Worm (Caenorhabditis elegans): ENCODE results near the gene abu-13.

DNA sequence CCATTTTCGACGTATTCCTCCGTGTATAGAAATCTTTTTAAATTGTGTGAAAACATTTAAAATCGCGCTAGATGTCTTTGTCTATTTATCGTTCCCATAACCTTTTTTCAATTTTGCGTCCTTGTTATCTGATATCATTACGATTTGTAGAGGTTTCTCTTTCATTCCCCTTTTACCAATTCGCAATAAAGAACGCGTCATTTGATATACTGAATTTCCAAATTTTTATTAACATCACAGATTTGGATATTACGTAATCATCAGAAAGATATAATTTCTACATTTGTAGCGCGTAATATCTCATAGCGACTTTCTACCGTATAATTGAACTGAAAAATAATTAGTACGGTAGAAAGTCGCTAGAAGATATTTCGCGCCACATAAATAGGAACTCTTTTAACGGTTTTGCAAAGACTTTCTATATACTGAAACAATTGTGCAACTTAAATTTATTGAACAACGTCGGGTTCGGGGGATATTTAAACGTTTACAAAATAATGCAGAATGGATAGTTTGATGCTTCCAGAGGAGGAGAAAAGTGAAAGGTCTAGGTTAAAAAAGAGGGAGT lies 13.1 kb upstream of the abu-13 start:
- TF ChIP-seq skn-1 (tag; optimal IDR thresholded peaks at IDR 0.05): no peak
- TF ChIP-seq mep-1 (tag; optimal IDR thresholded peaks at IDR 0.05): no peak
- TF ChIP-seq tbx-2 (tag; optimal IDR thresholded peaks at IDR 0.05): no peak
- no peak for TF ChIP-seq nhr-12 (tag; optimal IDR thresholded peaks at IDR 0.05)
- TF ChIP-seq egl-27 (tag; optimal IDR thresholded peaks at IDR 0.05): no peak
- no peak for TF ChIP-seq zag-1 (tag; optimal IDR thresholded peaks at IDR 0.05)
- no peak for TF ChIP-seq dpl-1 (GFP tag; optimal IDR thresholded peaks at IDR 0.05)
- no peak for TF ChIP-seq mdl-1 (tag; optimal IDR thresholded peaks at IDR 0.05)
- TF ChIP-seq nhr-76 (tag; optimal IDR thresholded peaks at IDR 0.05): no peak
- no peak for TF ChIP-seq ceh-8 (GFP tag; optimal IDR thresholded peaks at IDR 0.05)
- no peak for TF ChIP-seq unc-62 (GFP tag; optimal IDR thresholded peaks at IDR 0.05)
- TF ChIP-seq rnt-1 (tag; optimal IDR thresholded peaks at IDR 0.05): no peak
- TF ChIP-seq snpc-4 (tag; optimal IDR thresholded peaks at IDR 0.05): no peak

Measured in whole organism, L1 larva.